Worm (Caenorhabditis elegans): ENCODE data around the gene F19G12.9.

DNA sequence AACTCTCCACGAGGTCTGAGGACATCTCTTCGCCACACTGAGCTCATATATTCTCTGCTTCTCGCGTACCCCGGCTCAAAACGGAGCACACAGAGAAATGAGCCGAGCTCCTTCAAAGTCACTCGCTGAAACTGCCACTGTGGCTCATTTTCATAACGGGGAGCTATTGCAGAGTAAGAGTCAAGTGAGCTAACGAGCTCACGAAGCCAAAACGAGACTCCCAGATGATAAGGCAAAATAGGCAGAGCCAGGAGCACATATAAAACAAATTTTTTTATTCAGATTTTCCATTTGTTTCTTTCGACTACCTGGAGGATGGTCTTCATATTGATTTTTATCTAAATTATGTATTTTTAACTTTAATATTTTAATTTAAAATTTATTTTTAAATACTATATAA lies 5.5 kb downstream of the F19G12.9 start, which contains the start of gene F19G12.3:
- peak; percentile 42 for TF ChIP-seq skn-1 (tag; optimal IDR thresholded peaks at IDR 0.05)
- no peak for TF ChIP-seq lsy-2 (tag; optimal IDR thresholded peaks at IDR 0.05)
- TF ChIP-seq nhr-90 (tag; optimal IDR thresholded peaks at IDR 0.05; ENCODE audit: poor library complexity), result no peak
- no peak for TF ChIP-seq elt-3 (tag; optimal IDR thresholded peaks at IDR 0.05)
- no peak for TF ChIP-seq aly-2 (tag; optimal IDR thresholded peaks at IDR 0.05)
- TF ChIP-seq hlh-17 (GFP tag; optimal IDR thresholded peaks at IDR 0.05; ENCODE audit: borderline replicate concordance), result no peak
- TF ChIP-seq vab-15 (tag; optimal IDR thresholded peaks at IDR 0.05), result no peak
- TF ChIP-seq lin-14 (GFP tag; optimal IDR thresholded peaks at IDR 0.05), result no peak
- TF ChIP-seq nhr-28 (tag; optimal IDR thresholded peaks at IDR 0.05), result no peak

Measured in whole organism, L1 larva.